Fruit fly (Drosophila melanogaster) whole organism, embryonic: Measurements from ENCODE around the gene GstD7.

ENCODE experiments used
- Abd-B ChIP-seq: fragments of 200-800 bp; sonication (Bioruptor generic); optimal IDR thresholded peaks from 2 replicates; lab custom pipeline; 2018; ENCODE audit warnings: missing biosample characterization, mild to moderate bottlenecking, missing genetic modification characterization, moderate library complexity
- Bteb2 ChIP-seq: fragments of 200-800 bp; sonication (Bioruptor generic); optimal IDR thresholded peaks from 2 replicates; lab custom pipeline; 2016; ENCODE audit warnings: missing biosample characterization, missing genetic modification characterization
- CG10462 ChIP-seq: fragments of 200-800 bp; sonication (Bioruptor generic); optimal IDR thresholded peaks from 2 replicates; lab custom pipeline; 2016; ENCODE audit warnings: missing biosample characterization, missing genetic modification characterization
- CG10979 ChIP-seq: fragments of 200-800 bp; sonication (Bioruptor generic); optimal IDR thresholded peaks from 2 replicates; lab custom pipeline; 2018; ENCODE audit warnings: missing biosample characterization, mild to moderate bottlenecking, missing genetic modification characterization, moderate library complexity
- CG11504 ChIP-seq: fragments of 200-800 bp; sonication (Bioruptor generic); optimal IDR thresholded peaks from 3 replicates; lab custom pipeline; 2019; ENCODE audit warnings: missing biosample characterization, mild to moderate bottlenecking, missing genetic modification characterization, moderate library complexity
- CG11560 ChIP-seq: fragments of 200-800 bp; sonication (Bioruptor generic); IDR thresholded peaks from 3 replicates; pipeline ENCODE4 v1.3.6; 2022; ENCODE audit warnings: missing biosample characterization, missing genetic modification characterization
- CG14050 ChIP-seq: fragments of 200-800 bp; sonication (Bioruptor generic); IDR thresholded peaks from 3 replicates; pipeline ENCODE4 v1.3.6; 2022; ENCODE audit warnings: missing biosample characterization, missing genetic modification characterization
- CG14710 ChIP-seq: fragments of 200-800 bp; sonication (Bioruptor generic); optimal IDR thresholded peaks from 3 replicates; lab custom pipeline; 2019; ENCODE audit warnings: missing biosample characterization, mild to moderate bottlenecking, missing genetic modification characterization, moderate library complexity
- CG15514 ChIP-seq: fragments of 200-800 bp; sonication (Bioruptor generic); optimal IDR thresholded peaks from 3 replicates; lab custom pipeline; 2017; ENCODE audit warnings: missing biosample characterization, missing genetic modification characterization, mild to moderate bottlenecking, moderate library complexity, missing genetic modification reagents
- CG16813 ChIP-seq: fragments of 200-800 bp; sonication (Bioruptor generic); IDR thresholded peaks from 3 replicates; pipeline ENCODE4 v1.3.6; 2022; ENCODE audit warnings: missing biosample characterization, missing genetic modification characterization; ENCODE audit not compliant: partially characterized antibody
- CG17186 ChIP-seq: fragments of 200-800 bp; sonication (Bioruptor generic); optimal IDR thresholded peaks from 3 replicates; lab custom pipeline; 2017; ENCODE audit warnings: missing biosample characterization, missing genetic modification reagents, missing genetic modification characterization
- CG17361 ChIP-seq: fragments of 200-800 bp; sonication (Bioruptor generic); IDR thresholded peaks from 3 replicates; pipeline ENCODE4 v1.3.6; 2022; ENCODE audit warnings: missing biosample characterization, missing genetic modification characterization
- CG17829 ChIP-seq: fragments of 200-800 bp; optimal IDR thresholded peaks from 2 replicates; lab custom pipeline; 2019; ENCODE audit warnings: missing biosample characterization, mild to moderate bottlenecking, missing genetic modification characterization, moderate library complexity
- CG2116 ChIP-seq: fragments of 200-800 bp; sonication (Bioruptor generic); optimal IDR thresholded peaks from 3 replicates; lab custom pipeline; 2018; ENCODE audit warnings: missing biosample characterization, mild to moderate bottlenecking, missing genetic modification characterization
- CG2199 ChIP-seq: fragments of 200-800 bp; sonication (Bioruptor generic); IDR thresholded peaks from 3 replicates; pipeline ENCODE4 v1.3.6; 2022; ENCODE audit warnings: missing biosample characterization, missing genetic modification characterization
- CG3163 ChIP-seq: fragments of 200-800 bp; sonication (Bioruptor generic); optimal IDR thresholded peaks from 3 replicates; lab custom pipeline; 2016; ENCODE audit warnings: missing biosample characterization, missing genetic modification characterization
- CG4820 ChIP-seq: fragments of 200-800 bp; sonication (Bioruptor generic); optimal IDR thresholded peaks from 3 replicates; lab custom pipeline; 2016; ENCODE audit warnings: missing biosample characterization, missing genetic modification characterization
- CG5953 ChIP-seq: fragments of 200-800 bp; sonication (Bioruptor generic); IDR thresholded peaks from 2 replicates; pipeline ENCODE4 v1.3.6; 2022; ENCODE audit warnings: missing biosample characterization, missing genetic modification characterization
- CG8281 ChIP-seq: fragments of 200-800 bp; sonication (Bioruptor generic); optimal IDR thresholded peaks from 2 replicates; lab custom pipeline; 2018; ENCODE audit warnings: missing biosample characterization, mild to moderate bottlenecking, missing genetic modification characterization, moderate library complexity
- CG8388 ChIP-seq: fragments of 200-800 bp; sonication (Bioruptor generic); optimal IDR thresholded peaks from 2 replicates; lab custom pipeline; 2019; ENCODE audit warnings: missing biosample characterization, mild to moderate bottlenecking, missing genetic modification characterization, moderate library complexity
- CG8478 ChIP-seq: fragments of >200 bp; optimal IDR thresholded peaks from 2 replicates; lab custom pipeline; 2018
- CG9876 ChIP-seq: fragments of 200-800 bp; sonication (Bioruptor generic); optimal IDR thresholded peaks from 2 replicates; lab custom pipeline; 2016; ENCODE audit warnings: missing biosample characterization, missing genetic modification characterization
- Dip2 ChIP-seq: fragments of 200-800 bp; sonication (Bioruptor generic); IDR thresholded peaks from 2 replicates; pipeline ENCODE4 v1.3.6; 2022; ENCODE audit warnings: missing biosample characterization, missing genetic modification characterization
- Dll ChIP-seq: fragments of 200-800 bp; sonication (Bioruptor generic); IDR thresholded peaks from 4 replicates; pipeline ENCODE4 v1.3.6; 2022; ENCODE audit warnings: missing biosample characterization, missing genetic modification characterization; ENCODE audit not compliant: partially characterized antibody
- E2f1 ChIP-seq: fragments of 200-800 bp; sonication (Bioruptor generic); IDR thresholded peaks from 2 replicates; pipeline ENCODE4 v1.3.6; 2022; ENCODE audit warnings: missing biosample characterization, missing genetic modification characterization
- Elba2 ChIP-seq: fragments of 200-800 bp; sonication (Bioruptor generic); optimal IDR thresholded peaks from 3 replicates; lab custom pipeline; 2016; ENCODE audit warnings: missing biosample characterization, missing genetic modification characterization
- HLH3B ChIP-seq: fragments of 200-800 bp; sonication (Bioruptor generic); IDR thresholded peaks from 2 replicates; pipeline ENCODE4 v1.3.6; 2022; ENCODE audit warnings: missing biosample characterization, missing genetic modification characterization
- Side ChIP-seq: fragments of 200-800 bp; sonication (Bioruptor generic); optimal IDR thresholded peaks from 2 replicates; lab custom pipeline; 2016; ENCODE audit warnings: missing biosample characterization, missing genetic modification characterization
- Sry-β ChIP-seq: fragments of 200-800 bp; sonication (Bioruptor generic); optimal IDR thresholded peaks from 2 replicates; lab custom pipeline; 2018; ENCODE audit warnings: missing biosample characterization, mild to moderate bottlenecking, missing genetic modification characterization, moderate library complexity
- ab ChIP-seq: fragments of 200-800 bp; sonication (Bioruptor generic); optimal IDR thresholded peaks from 2 replicates; lab custom pipeline; 2016; ENCODE audit warnings: missing biosample characterization, missing genetic modification characterization
- btn ChIP-seq: fragments of 200-800 bp; sonication (Bioruptor generic); optimal IDR thresholded peaks from 2 replicates; lab custom pipeline; 2016; ENCODE audit warnings: missing biosample characterization, missing genetic modification characterization
- croc ChIP-seq: fragments of 200-800 bp; sonication (Bioruptor generic); conservative IDR thresholded peaks from 3 replicates; pipeline ENCODE4 v1.3.6; 2022; ENCODE audit warnings: missing biosample characterization, missing genetic modification characterization
- crp ChIP-seq, 2 experiments: fragments of 200-800 bp; sonication (Bioruptor generic); optimal IDR thresholded peaks; 2 replicates in 1 of 2; 3 replicates in 1 of 2; lab custom pipeline; 2017; ENCODE audit warnings: missing biosample characterization in 2 of 2, missing genetic modification characterization in 2 of 2, mild to moderate bottlenecking in 1 of 2, moderate library complexity in 1 of 2
- dm ChIP-seq: fragments of 200-800 bp; sonication (Bioruptor generic); optimal IDR thresholded peaks from 3 replicates; lab custom pipeline; 2016; ENCODE audit warnings: missing biosample characterization, missing genetic modification characterization
- dmrt11E ChIP-seq: fragments of 200-800 bp; sonication (Bioruptor generic); optimal IDR thresholded peaks from 3 replicates; lab custom pipeline; 2018; ENCODE audit warnings: missing biosample characterization, mild to moderate bottlenecking, missing genetic modification characterization, moderate library complexity
- dmrt99B ChIP-seq: fragments of 200-800 bp; sonication (Bioruptor generic); optimal IDR thresholded peaks from 2 replicates; lab custom pipeline; 2018; ENCODE audit warnings: missing biosample characterization, mild to moderate bottlenecking, missing genetic modification characterization, moderate library complexity
- fd102C ChIP-seq: fragments of 200-800 bp; sonication (Bioruptor generic); optimal IDR thresholded peaks from 2 replicates; lab custom pipeline; 2018; ENCODE audit warnings: missing biosample characterization, mild to moderate bottlenecking, missing genetic modification characterization, moderate library complexity
- kah ChIP-seq: fragments of 200-800 bp; sonication (Bioruptor generic); optimal IDR thresholded peaks from 2 replicates; lab custom pipeline; 2018; ENCODE audit warnings: missing biosample characterization, mild to moderate bottlenecking, missing genetic modification characterization
- kay ChIP-seq: fragments of 200-800 bp; sonication (Bioruptor generic); optimal IDR thresholded peaks from 2 replicates; lab custom pipeline; 2016; ENCODE audit warnings: missing biosample characterization, missing genetic modification characterization
- lov ChIP-seq, 2 experiments: fragments of 200-800 bp in 1 of 2; fragments of >200 bp in 1 of 2; sonication (Bioruptor generic) in 1 of 2; IDR thresholded peaks in 1 of 2; optimal IDR thresholded peaks in 1 of 2; 2 replicates in 1 of 2; 3 replicates in 1 of 2; pipeline versions ENCODE4 v1.3.6 to Lab custom; 2017 to 2022; ENCODE audit warnings: missing biosample characterization in 1 of 2, missing genetic modification characterization in 1 of 2
- maf-S ChIP-seq: fragments of 200-800 bp; sonication (Bioruptor generic); optimal IDR thresholded peaks from 2 replicates; lab custom pipeline; 2016; ENCODE audit warnings: missing biosample characterization, missing genetic modification characterization
- oc ChIP-seq: fragments of 200-800 bp; sonication (Bioruptor generic); optimal IDR thresholded peaks from 2 replicates; lab custom pipeline; 2018; ENCODE audit warnings: missing biosample characterization, mild to moderate bottlenecking, missing genetic modification characterization, moderate library complexity
- otp ChIP-seq: fragments of 200-800 bp; sonication (Bioruptor generic); IDR thresholded peaks from 3 replicates; pipeline ENCODE4, ENCODE4 v1.3.6; 2022; ENCODE audit warnings: missing biosample characterization, missing genetic modification characterization
- pb ChIP-seq: fragments of 200-800 bp; sonication (Bioruptor generic); optimal IDR thresholded peaks from 3 replicates; lab custom pipeline; 2016; ENCODE audit warnings: missing biosample characterization, missing genetic modification characterization
- repo ChIP-seq: fragments of 200-800 bp; sonication (Bioruptor generic); optimal IDR thresholded peaks from 2 replicates; lab custom pipeline; 2016; ENCODE audit warnings: missing biosample characterization, missing genetic modification characterization
- sens-2 ChIP-seq: fragments of 200-800 bp; sonication (Bioruptor generic); IDR thresholded peaks from 2 replicates; pipeline ENCODE4 v1.3.6; 2022; ENCODE audit warnings: missing biosample characterization, missing genetic modification characterization
- sisA ChIP-seq: fragments of 200-800 bp; sonication (Bioruptor generic); IDR thresholded peaks from 2 replicates; pipeline ENCODE4 v1.3.6; 2022; ENCODE audit warnings: missing biosample characterization, missing genetic modification characterization
- tna ChIP-seq: fragments of 200-800 bp; sonication (Bioruptor generic); IDR thresholded peaks from 2 replicates; pipeline ENCODE4 v1.3.6; 2022; ENCODE audit warnings: missing biosample characterization, missing genetic modification characterization; ENCODE audit not compliant: partially characterized antibody
- twi ChIP-seq: fragments of 200-800 bp; optimal IDR thresholded peaks from 2 replicates; lab custom pipeline; 2019; ENCODE audit warnings: missing biosample characterization, mild to moderate bottlenecking, missing genetic modification characterization, moderate library complexity
- unc-4 ChIP-seq: fragments of 200-800 bp; sonication (Bioruptor generic); IDR thresholded peaks from 2 replicates; pipeline ENCODE4 v1.3.6; 2022; ENCODE audit warnings: missing biosample characterization, missing genetic modification characterization; ENCODE audit not compliant: partially characterized antibody
- vfl ChIP-seq: fragments of 200-800 bp; sonication (Bioruptor generic); optimal IDR thresholded peaks from 2 replicates; lab custom pipeline; 2016; ENCODE audit warnings: missing biosample characterization, missing genetic modification characterization

The GstD7 gene

DNA sequence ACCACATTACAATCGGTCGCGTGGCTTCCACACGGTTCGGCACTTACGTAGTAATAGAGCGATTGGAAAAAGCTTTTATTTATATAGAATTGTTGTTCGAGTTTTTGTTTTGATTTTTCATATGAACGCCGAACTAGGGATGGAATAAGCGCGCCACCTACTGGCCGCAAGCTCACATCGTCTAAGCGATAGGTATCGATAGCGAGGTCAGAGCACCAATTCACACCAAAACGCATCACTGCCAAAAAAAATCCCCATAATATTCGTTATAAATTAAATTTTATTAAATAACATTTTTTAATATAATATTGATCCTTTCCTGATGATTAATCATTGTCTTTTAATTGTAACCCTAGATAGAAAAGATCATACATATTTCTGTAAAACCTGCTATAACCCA is 27.8 kb upstream of the GstD7 start, which contains the start of gene CG10038 (continued):
- no peak; the same call in 2 of the 3 replicates for TF ChIP-seq CG11560 (tag; lab: Robert Waterston, UW)
- no peak for TF ChIP-seq ab (GFP tag; lab: Kevin White, UChicago)
- no peak; the same call in 1 of the 2 replicates for TF ChIP-seq sisA (GFP tag; lab: Robert Waterston, UW)
- peak; percentile 94 for TF ChIP-seq unc-4
- TF ChIP-seq CG2116 (GFP tag; lab: Kevin White, UChicago): peak; percentile 96
- no peak for TF ChIP-seq repo (GFP tag; lab: Kevin White, UChicago)
- TF ChIP-seq CG14710: peak; percentile 52
- peak; percentile 14 for TF ChIP-seq CG9876 (GFP tag; lab: Kevin White, UChicago)
- no peak for TF ChIP-seq oc (tag; lab: Kevin White, UChicago)
- TF ChIP-seq CG8478 (lab: Kevin White, UChicago): no peak
- no peak for TF ChIP-seq dmrt99B (tag; lab: Kevin White, UChicago)
- peak; percentile 93 for TF ChIP-seq Dll (GFP tag; lab: Robert Waterston, UW)
- no peak for TF ChIP-seq CG8281 (tag; lab: Kevin White, UChicago)
- no peak for TF ChIP-seq Dip2 (GFP tag; lab: Robert Waterston, UW)
- TF ChIP-seq CG11504 (tag; lab: Kevin White, UChicago): peak; percentile 61
- no peak for TF ChIP-seq CG14050 (GFP tag; lab: Robert Waterston, UW)
- TF ChIP-seq Elba2 (GFP tag; lab: Kevin White, UChicago): no peak
- peak; percentile 21 for TF ChIP-seq CG10979 (tag; lab: Kevin White, UChicago)
- no peak for TF ChIP-seq dmrt11E
- peak; percentile 37; the same call in 2 of the 3 replicates for TF ChIP-seq CG17361 (GFP tag; lab: Robert Waterston, UW)
- TF ChIP-seq CG17186 (GFP tag; lab: Kevin White, UChicago): peak; percentile 35
- peak; percentile 59 for TF ChIP-seq Sry-β (GFP tag; lab: Kevin White, UChicago)
- no peak for TF ChIP-seq Bteb2 (GFP tag; lab: Kevin White, UChicago)
- TF ChIP-seq btn (GFP tag; lab: Kevin White, UChicago): no peak
- no peak for TF ChIP-seq lov (optimal IDR thresholded peaks at IDR 0.05; lab: Kevin White, UChicago)
- TF ChIP-seq lov (GFP tag; IDR thresholded peaks at IDR 0.05; lab: Robert Waterston, UW): no peak
- TF ChIP-seq maf-S (GFP tag; lab: Kevin White, UChicago): peak; percentile 6
- no peak for TF ChIP-seq dm (GFP tag; lab: Kevin White, UChicago)
- TF ChIP-seq CG4820 (GFP tag; lab: Kevin White, UChicago): no peak
- TF ChIP-seq Side (GFP tag; lab: Kevin White, UChicago): peak; percentile 15
- no peak for TF ChIP-seq CG8388 (GFP tag; lab: Kevin White, UChicago)
- TF ChIP-seq CG5953 (GFP tag; lab: Robert Waterston, UW): no peak
- no peak for TF ChIP-seq sens-2 (GFP tag; lab: Robert Waterston, UW)
- TF ChIP-seq vfl (GFP tag; lab: Kevin White, UChicago): no peak
- TF ChIP-seq E2f1 (GFP tag; lab: Robert Waterston, UW): no peak
- no peak for TF ChIP-seq fd102C (GFP tag; lab: Kevin White, UChicago)
- no peak for TF ChIP-seq croc (GFP tag; lab: Robert Waterston, UW)
- TF ChIP-seq HLH3B (GFP tag; lab: Robert Waterston, UW): no peak
- no peak for TF ChIP-seq pb (GFP tag; lab: Kevin White, UChicago)
- no peak for TF ChIP-seq kah
- TF ChIP-seq CG17829 (tag; lab: Kevin White, UChicago): peak; percentile 60
- no peak for TF ChIP-seq otp (GFP tag; lab: Robert Waterston, UW)
- TF ChIP-seq CG3163 (GFP tag; lab: Kevin White, UChicago): no peak
- TF ChIP-seq CG2199 (GFP tag; lab: Robert Waterston, UW): no peak
- TF ChIP-seq kay (GFP tag; lab: Kevin White, UChicago): peak; percentile 14
- TF ChIP-seq CG15514: peak; percentile 79
- TF ChIP-seq twi (tag; lab: Kevin White, UChicago): no peak
- TF ChIP-seq Abd-B (GFP tag; lab: Kevin White, UChicago): peak; percentile 8
- TF ChIP-seq tna (GFP tag; lab: Robert Waterston, UW): peak; percentile 91
- peak in 1 of 2 experiments; percentile 23 for TF ChIP-seq crp (GFP tag; optimal IDR thresholded peaks at IDR 0.05; lab: Kevin White, UChicago)
- TF ChIP-seq CG16813 (GFP tag; lab: Robert Waterston, UW): peak; percentile 93
- TF ChIP-seq CG10462 (GFP tag; lab: Kevin White, UChicago): no peak
